Worm (Caenorhabditis elegans) whole organism, late embryonic: ENCODE data around the gene D1086.5.

Source experiments
- ceh-14 ChIP-seq: sonication (generic microtip); optimal IDR thresholded peaks from 2 replicates; lab custom pipeline; 2016; ENCODE audit warnings: missing genotype, missing genetic modification characterization, missing compliant biosample characterization
- pqm-1 ChIP-seq: sonication (generic microtip); optimal IDR thresholded peaks from 2 replicates; lab custom pipeline; 2016; ENCODE audit warnings: missing genetic modification characterization, missing compliant biosample characterization

ce11 chrV:14126341-14126924, 36.3 kb upstream of the D1086.5 start:
- no peak for TF ChIP-seq ceh-14 (tag; lab: Kevin White, UChicago)
- TF ChIP-seq pqm-1 (tag; lab: Kevin White, UChicago) = no peak
